Fruit fly (Drosophila melanogaster) whole organism, embryonic: Measurements from ENCODE around the gene alpha-Man-IIb.

ENCODE experiments used
- Blimp-1 ChIP-seq: fragments of 200-800 bp; sonication (Bioruptor generic); optimal IDR thresholded peaks from 3 replicates; lab custom pipeline; 2018; ENCODE audit warnings: missing biosample characterization, missing genetic modification characterization, mild to moderate bottlenecking, moderate library complexity, missing genetic modification reagents
- CG10267 ChIP-seq: fragments of 200-800 bp; sonication (Bioruptor generic); optimal IDR thresholded peaks from 2 replicates; lab custom pipeline; 2018; ENCODE audit warnings: missing biosample characterization, mild to moderate bottlenecking, missing genetic modification characterization, moderate library complexity
- CG10431 ChIP-seq: fragments of 200-800 bp; sonication (Bioruptor generic); optimal IDR thresholded peaks from 3 replicates; lab custom pipeline; 2018; ENCODE audit warnings: missing biosample characterization, mild to moderate bottlenecking, missing genetic modification characterization
- CG11398 ChIP-seq: fragments of 200-800 bp; sonication (Bioruptor generic); optimal IDR thresholded peaks from 2 replicates; lab custom pipeline; 2016; ENCODE audit warnings: missing biosample characterization, missing genetic modification characterization
- CG13123 ChIP-seq: fragments of 200-800 bp; sonication (Bioruptor generic); optimal IDR thresholded peaks from 2 replicates; lab custom pipeline; 2016; ENCODE audit warnings: missing biosample characterization, missing genetic modification characterization
- CG13287 ChIP-seq: fragments of 200-800 bp; sonication (Bioruptor generic); IDR thresholded peaks from 2 replicates; pipeline ENCODE4 v1.3.6; 2022; ENCODE audit warnings: missing biosample characterization, missing genetic modification characterization; ENCODE audit not compliant: partially characterized antibody
- CG16813 ChIP-seq: fragments of 200-800 bp; sonication (Bioruptor generic); IDR thresholded peaks from 3 replicates; pipeline ENCODE4 v1.3.6; 2022; ENCODE audit warnings: missing biosample characterization, missing genetic modification characterization; ENCODE audit not compliant: partially characterized antibody
- CG17359 ChIP-seq: fragments of 200-800 bp; sonication (Bioruptor generic); optimal IDR thresholded peaks from 3 replicates; lab custom pipeline; 2018; ENCODE audit warnings: missing biosample characterization, mild to moderate bottlenecking, missing genetic modification characterization, moderate library complexity
- CG18619 ChIP-seq: fragments of 200-800 bp; sonication (Bioruptor generic); optimal IDR thresholded peaks from 3 replicates; lab custom pipeline; 2017; ENCODE audit warnings: missing biosample characterization, mild to moderate bottlenecking, missing genetic modification characterization
- CG2712 ChIP-seq: fragments of 200-800 bp; optimal IDR thresholded peaks from 3 replicates; lab custom pipeline; 2019; ENCODE audit warnings: missing biosample characterization, mild to moderate bottlenecking, missing genetic modification characterization, moderate library complexity
- CG32772 ChIP-seq: fragments of 200-800 bp; sonication (Bioruptor generic); IDR thresholded peaks from 2 replicates; pipeline ENCODE4 v1.3.6; 2022; ENCODE audit warnings: missing biosample characterization, missing genetic modification characterization
- CG33213 ChIP-seq: fragments of 200-800 bp; sonication (Bioruptor generic); optimal IDR thresholded peaks from 3 replicates; lab custom pipeline; 2016; ENCODE audit warnings: missing biosample characterization, missing genetic modification characterization
- CG3995 ChIP-seq: fragments of 200-800 bp; sonication (Bioruptor generic); optimal IDR thresholded peaks from 3 replicates; lab custom pipeline; 2016; ENCODE audit warnings: missing biosample characterization, missing genetic modification characterization
- CG42726 ChIP-seq: fragments of 200-800 bp; sonication (Bioruptor generic); IDR thresholded peaks from 2 replicates; pipeline ENCODE4 v1.3.6; 2022; ENCODE audit warnings: missing biosample characterization, missing genetic modification characterization; ENCODE audit not compliant: partially characterized antibody
- CG6254 ChIP-seq: fragments of 200-800 bp; sonication (Bioruptor generic); optimal IDR thresholded peaks from 3 replicates; lab custom pipeline; 2017; ENCODE audit warnings: mild to moderate bottlenecking, missing biosample characterization, missing genetic modification reagents, missing genetic modification characterization
- CG6272 ChIP-seq: fragments of 200-800 bp; sonication (Bioruptor generic); IDR thresholded peaks from 2 replicates; pipeline ENCODE4 v1.3.6; 2022; ENCODE audit warnings: missing biosample characterization, missing genetic modification characterization
- CG7963 ChIP-seq: fragments of 200-800 bp; sonication (Bioruptor generic); IDR thresholded peaks from 3 replicates; pipeline ENCODE4 v1.3.6; 2022; ENCODE audit warnings: missing biosample characterization, missing genetic modification characterization; ENCODE audit not compliant: partially characterized antibody
- CG8388 ChIP-seq: fragments of 200-800 bp; sonication (Bioruptor generic); optimal IDR thresholded peaks from 2 replicates; lab custom pipeline; 2019; ENCODE audit warnings: missing biosample characterization, mild to moderate bottlenecking, missing genetic modification characterization, moderate library complexity
- CG8765 ChIP-seq: fragments of 200-800 bp; sonication (Bioruptor generic); IDR thresholded peaks from 2 replicates; pipeline ENCODE4 v1.3.6; 2022; ENCODE audit warnings: missing biosample characterization, missing genetic modification characterization
- CG9437 ChIP-seq: fragments of 200-800 bp; sonication (Bioruptor generic); optimal IDR thresholded peaks from 2 replicates; lab custom pipeline; 2018; ENCODE audit warnings: missing biosample characterization, mild to moderate bottlenecking, missing genetic modification characterization
- CG9932 ChIP-seq: fragments of 200-800 bp; sonication (Bioruptor generic); IDR thresholded peaks from 2 replicates; pipeline ENCODE4 v1.3.6; 2022; ENCODE audit warnings: missing biosample characterization, missing genetic modification characterization
- Doc2 ChIP-seq: fragments of 200-800 bp; sonication (Bioruptor generic); IDR thresholded peaks from 2 replicates; pipeline ENCODE4 v1.3.6; 2022; ENCODE audit warnings: missing biosample characterization, missing genetic modification characterization
- Ets65A ChIP-seq: fragments of 200-800 bp; sonication (Bioruptor generic); peaks from one replicate; lab custom pipeline; 2016; ENCODE audit warnings: missing biosample characterization, missing genetic modification characterization
- Gug ChIP-seq: fragments of 200-800 bp; sonication (Bioruptor generic); IDR thresholded peaks from 4 replicates; pipeline ENCODE4 v1.3.6; 2022; ENCODE audit warnings: missing biosample characterization, missing genetic modification characterization
- HHEX ChIP-seq: fragments of 200-800 bp; sonication (Bioruptor generic); optimal IDR thresholded peaks from 3 replicates; lab custom pipeline; 2017; ENCODE audit warnings: missing biosample characterization, mild to moderate bottlenecking, missing genetic modification characterization, missing genetic modification reagents
- Mes4 ChIP-seq: fragments of 200-800 bp; sonication (Bioruptor generic); optimal IDR thresholded peaks from 2 replicates; lab custom pipeline; 2016; ENCODE audit warnings: missing biosample characterization, missing genetic modification characterization
- Spps ChIP-seq: fragments of 200-800 bp; sonication (Bioruptor generic); optimal IDR thresholded peaks from 2 replicates; lab custom pipeline; 2018; ENCODE audit warnings: missing biosample characterization, mild to moderate bottlenecking, missing genetic modification characterization
- Stat92E ChIP-seq, 3 experiments: fragments of >200 bp in 2 of 3; fragments of 200-800 bp in 1 of 3; sonication (Bioruptor generic) in 1 of 3; optimal IDR thresholded peaks; 2 replicates each; lab custom pipeline; 2017 to 2019; ENCODE audit warnings: missing biosample characterization in 3 of 3, missing genetic modification characterization in 3 of 3, mild to moderate bottlenecking in 1 of 3, moderate library complexity in 1 of 3
- Xbp1 ChIP-seq: fragments of 200-800 bp; sonication (Bioruptor generic); optimal IDR thresholded peaks from 3 replicates; lab custom pipeline; 2016; ENCODE audit warnings: missing biosample characterization, mild to moderate bottlenecking, missing genetic modification characterization
- Xrp1 ChIP-seq: fragments of 200-800 bp; sonication (Bioruptor generic); IDR thresholded peaks from 2 replicates; pipeline ENCODE4 v1.3.6; 2022; ENCODE audit warnings: missing biosample characterization, missing genetic modification characterization
- ab ChIP-seq: fragments of 200-800 bp; sonication (Bioruptor generic); optimal IDR thresholded peaks from 2 replicates; lab custom pipeline; 2016; ENCODE audit warnings: missing biosample characterization, missing genetic modification characterization
- abd-A ChIP-seq: fragments of 200-800 bp; sonication (Bioruptor generic); optimal IDR thresholded peaks from 3 replicates; lab custom pipeline; 2019; ENCODE audit warnings: missing biosample characterization, mild to moderate bottlenecking, missing genetic modification characterization, moderate library complexity
- bsh ChIP-seq, 2 experiments: fragments of 200-800 bp; sonication (Bioruptor generic); optimal IDR thresholded peaks; 2 replicates each; lab custom pipeline; 2017 to 2018; ENCODE audit warnings: mild to moderate bottlenecking in 2 of 2, missing biosample characterization in 2 of 2, missing genetic modification characterization in 2 of 2, moderate library complexity in 1 of 2
- cg ChIP-seq: fragments of 200-800 bp; sonication (Bioruptor generic); optimal IDR thresholded peaks from 3 replicates; lab custom pipeline; 2019; ENCODE audit warnings: missing biosample characterization, mild to moderate bottlenecking, missing genetic modification characterization, moderate library complexity
- crc ChIP-seq: fragments of 200-800 bp; sonication (Bioruptor generic); optimal IDR thresholded peaks from 2 replicates; lab custom pipeline; 2016; ENCODE audit warnings: missing biosample characterization, missing genetic modification characterization
- da ChIP-seq: fragments of 200-800 bp; sonication (Bioruptor generic); optimal IDR thresholded peaks from 2 replicates; lab custom pipeline; 2016; ENCODE audit warnings: missing biosample characterization, missing genetic modification characterization
- emc ChIP-seq: fragments of 200-800 bp; sonication (Bioruptor generic); optimal IDR thresholded peaks from 2 replicates; lab custom pipeline; 2016; ENCODE audit warnings: missing biosample characterization, missing genetic modification characterization
- jigr1 ChIP-seq: fragments of 200-800 bp; sonication (Bioruptor generic); IDR thresholded peaks from 3 replicates; pipeline ENCODE4 v1.3.6; 2022; ENCODE audit warnings: missing biosample characterization, missing genetic modification characterization
- ken ChIP-seq: fragments of 200-800 bp; sonication (Bioruptor generic); IDR thresholded peaks from 3 replicates; pipeline ENCODE4 v1.3.6; 2022; ENCODE audit warnings: missing biosample characterization, missing genetic modification characterization
- lola ChIP-seq, 3 experiments: fragments of >200 bp in 2 of 3; fragments of 200-800 bp in 1 of 3; sonication (Bioruptor generic) in 1 of 3; optimal IDR thresholded peaks; 2 replicates each; lab custom pipeline; 2017 to 2019; ENCODE audit warnings: missing biosample characterization in 3 of 3, missing genetic modification characterization in 3 of 3, mild to moderate bottlenecking in 1 of 3, moderate library complexity in 1 of 3
- mam ChIP-seq: fragments of 200-800 bp; sonication (Bioruptor generic); optimal IDR thresholded peaks from 3 replicates; lab custom pipeline; 2016; ENCODE audit warnings: missing biosample characterization, missing genetic modification characterization
- prd ChIP-seq, 3 experiments: fragments of >200 bp in 2 of 3; fragments of 200-800 bp in 1 of 3; sonication (Bioruptor generic) in 1 of 3; optimal IDR thresholded peaks in 2 of 3; IDR thresholded peaks in 1 of 3; 2 replicates in 2 of 3; 3 replicates in 1 of 3; pipeline versions ENCODE4 v1.3.6 to Lab custom; 2017 to 2022; ENCODE audit warnings: missing biosample characterization in 1 of 3, missing genetic modification characterization in 1 of 3
- sens-2 ChIP-seq: fragments of 200-800 bp; sonication (Bioruptor generic); IDR thresholded peaks from 2 replicates; pipeline ENCODE4 v1.3.6; 2022; ENCODE audit warnings: missing biosample characterization, missing genetic modification characterization
- tll ChIP-seq, 2 experiments: fragments of 200-800 bp in 1 of 2; fragments of >200 bp in 1 of 2; sonication (Bioruptor generic) in 1 of 2; optimal IDR thresholded peaks; 2 replicates each; lab custom pipeline; 2017 to 2019; ENCODE audit warnings: missing biosample characterization in 2 of 2, missing genetic modification characterization in 2 of 2, mild to moderate bottlenecking in 1 of 2, moderate library complexity in 1 of 2
- trh ChIP-seq: fragments of 200-800 bp; sonication (Bioruptor generic); optimal IDR thresholded peaks from 2 replicates; lab custom pipeline; 2016; ENCODE audit warnings: missing biosample characterization, missing genetic modification characterization
- zfh1 ChIP-seq: fragments of 200-800 bp; sonication (Bioruptor generic); IDR thresholded peaks from 3 replicates; pipeline ENCODE4 v1.3.6; 2022; ENCODE audit warnings: missing biosample characterization, missing genetic modification characterization

The alpha-Man-IIb gene

dm6 chr3R:15803502-15804461 is at the start of gene alpha-Man-IIb (continued):
- TF ChIP-seq Spps (tag; lab: Kevin White, UChicago) (no peak), CG2712 (tag; lab: Kevin White, UChicago) (peak; percentile 8), CG8388 (GFP tag; lab: Kevin White, UChicago) (no peak), lola (GFP tag; optimal IDR thresholded peaks at IDR 0.05; lab: Kevin White, UChicago) (no peak), CG6272 (no peak), CG13123 (GFP tag; lab: Kevin White, UChicago) (no peak), jigr1 (GFP tag; lab: Robert Waterston, UW) (no peak), sens-2 (GFP tag; lab: Robert Waterston, UW) (no peak), CG13287 (GFP tag; lab: Robert Waterston, UW) (peak; percentile 91), CG9437 (GFP tag; lab: Kevin White, UChicago) (no peak), da (GFP tag; lab: Kevin White, UChicago) (no peak), tll (GFP tag; optimal IDR thresholded peaks at IDR 0.05; lab: Kevin White, UChicago) (no peak), abd-A (tag; lab: Kevin White, UChicago) (peak; percentile 80), CG11398 (no peak), Xbp1 (GFP tag; lab: Kevin White, UChicago) (peak; percentile 35), CG16813 (GFP tag; lab: Robert Waterston, UW) (peak; percentile 69; the same call in 2 of the 3 replicates), HHEX (GFP tag; lab: Kevin White, UChicago) (peak; percentile 13), zfh1 (GFP tag; lab: Robert Waterston, UW) (peak; percentile 55; the same call in 1 of the 3 replicates), trh (no peak), Doc2 (GFP tag; lab: Robert Waterston, UW) (no peak), CG6254 (GFP tag; lab: Kevin White, UChicago) (no peak), ab (GFP tag; lab: Kevin White, UChicago) (no peak), CG9932 (GFP tag; lab: Robert Waterston, UW) (no peak), Gug (GFP tag; lab: Robert Waterston, UW) (no peak), emc (GFP tag; lab: Kevin White, UChicago) (no peak), CG17359 (peak; percentile 23), CG10267 (tag; lab: Kevin White, UChicago) (peak; percentile 56), CG3995 (GFP tag; lab: Kevin White, UChicago) (peak; percentile 94), CG18619 (GFP tag; lab: Kevin White, UChicago) (no peak), CG10431 (GFP tag; lab: Kevin White, UChicago) (no peak), CG7963 (GFP tag; lab: Robert Waterston, UW) (peak; percentile 65; the same call in 2 of the 3 replicates), prd (optimal IDR thresholded peaks at IDR 0.05; lab: Kevin White, UChicago) (no peak), prd (GFP tag; IDR thresholded peaks at IDR 0.05; lab: Robert Waterston, UW) (0 out of 3 replicates have a peak, but pooled peaks have one; percentile 5), CG42726 (GFP tag; lab: Robert Waterston, UW) (peak; percentile 62; the same call in 1 of the 2 replicates), Mes4 (GFP tag; lab: Kevin White, UChicago) (no peak), ken (no peak), Ets65A (GFP tag; lab: Kevin White, UChicago) (peak; percentile 85), mam (GFP tag; lab: Kevin White, UChicago) (peak; percentile 9), CG33213 (peak; percentile 42), crc (GFP tag; lab: Kevin White, UChicago) (no peak), Blimp-1 (GFP tag; lab: Kevin White, UChicago) (no peak), CG8765 (GFP tag; lab: Robert Waterston, UW) (no peak), Stat92E (GFP tag; optimal IDR thresholded peaks at IDR 0.05; lab: Kevin White, UChicago) (no peak), CG32772 (GFP tag; lab: Robert Waterston, UW) (no peak), Xrp1 (GFP tag; lab: Robert Waterston, UW) (peak; percentile 19; the same call in 1 of the 2 replicates), cg (GFP tag; lab: Kevin White, UChicago) (peak; percentile 70), bsh (GFP tag; optimal IDR thresholded peaks at IDR 0.05; lab: Kevin White, UChicago) (peak; percentile 4 to 33)
